Worm (Caenorhabditis elegans) whole organism, early embryonic: ENCODE data around the gene pax-3.

Experiments used
- ama-1 ChIP-seq: fragments of 150-350 bp; optimal IDR thresholded peaks from 2 replicates; lab custom pipeline; 2014
- ceh-36 ChIP-seq: sonication (generic microtip); optimal IDR thresholded peaks from 2 replicates; lab custom pipeline; 2016; ENCODE audit warnings: missing genetic modification characterization, inconsistent platforms, missing compliant biosample characterization
- flt-1 ChIP-seq: fragments of 200-800 bp; sonication (Bioruptor generic); IDR thresholded peaks from 2 replicates; pipeline ENCODE4 v1.3.6; 2022; ENCODE audit warnings: missing genetic modification characterization, missing compliant biosample characterization
- hmg-4 ChIP-seq: fragments of 200-800 bp; sonication (Bioruptor generic); optimal IDR thresholded peaks from 2 replicates; lab custom pipeline; 2018; ENCODE audit warnings: mild to moderate bottlenecking, missing genetic modification characterization, missing compliant biosample characterization
- hnd-1 ChIP-seq: sonication (generic microtip); optimal IDR thresholded peaks from 2 replicates; lab custom pipeline; 2016; ENCODE audit warnings: missing genetic modification characterization, missing compliant biosample characterization
- scrt-1 ChIP-seq: fragments of 200-800 bp; sonication (Bioruptor generic); IDR thresholded peaks from 2 replicates; pipeline ENCODE4 v1.3.6; 2022; ENCODE audit warnings: missing genetic modification characterization, missing compliant biosample characterization

- TF ChIP-seq ama-1 (lab: Kevin White, UChicago): no peak
- TF ChIP-seq scrt-1 (GFP tag; lab: Robert Waterston, UW): no peak
- TF ChIP-seq hnd-1 (tag; lab: Kevin White, UChicago): no peak
- no peak for TF ChIP-seq flt-1
- no peak for TF ChIP-seq ceh-36
- no peak for TF ChIP-seq hmg-4 (GFP tag; lab: Kevin White, UChicago)
Measured at ce11 chrII:10137358-10137757, 9.0 kb upstream of the pax-3 start, which contains the start of gene phg-1.
